Worm (Caenorhabditis elegans): ENCODE data around the gene F11G11.4.

DNA sequence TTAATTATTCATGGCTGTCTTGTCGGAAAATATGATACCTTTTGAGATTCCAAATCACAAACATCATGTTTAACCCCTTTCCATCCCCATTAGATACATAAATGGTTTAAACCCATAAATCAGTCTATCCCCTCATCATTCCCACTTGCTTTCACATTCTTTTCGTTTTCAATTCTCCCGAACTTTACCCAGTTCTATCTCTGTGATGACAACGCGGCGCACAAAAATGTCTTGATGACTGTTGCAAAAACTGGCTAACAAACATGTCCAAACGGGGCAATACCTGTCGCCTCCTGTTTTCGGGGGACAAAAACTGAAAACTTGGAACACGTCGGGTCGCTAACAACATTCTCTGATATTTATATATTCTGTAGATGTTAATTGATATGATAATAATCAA is 5.7 kb downstream of the F11G11.4 start:
- no peak for TF ChIP-seq rnt-1 (tag; optimal IDR thresholded peaks at IDR 0.05)
- no peak for TF ChIP-seq pax-1 (tag; optimal IDR thresholded peaks at IDR 0.05)
- TF ChIP-seq C38D4.7 (GFP tag; optimal IDR thresholded peaks at IDR 0.05): no peak
- no peak for TF ChIP-seq hlh-30 (tag; optimal IDR thresholded peaks at IDR 0.05; ENCODE audit: insufficient read depth)
- no peak for TF ChIP-seq Y22D7AL.16 (tag; optimal IDR thresholded peaks at IDR 0.05)
- TF ChIP-seq K02D7.2 (tag; optimal IDR thresholded peaks at IDR 0.05): no peak
